Worm (Caenorhabditis elegans): ENCODE measurements around the gene jmjd-4.

jmjd-4 gene

DNA sequence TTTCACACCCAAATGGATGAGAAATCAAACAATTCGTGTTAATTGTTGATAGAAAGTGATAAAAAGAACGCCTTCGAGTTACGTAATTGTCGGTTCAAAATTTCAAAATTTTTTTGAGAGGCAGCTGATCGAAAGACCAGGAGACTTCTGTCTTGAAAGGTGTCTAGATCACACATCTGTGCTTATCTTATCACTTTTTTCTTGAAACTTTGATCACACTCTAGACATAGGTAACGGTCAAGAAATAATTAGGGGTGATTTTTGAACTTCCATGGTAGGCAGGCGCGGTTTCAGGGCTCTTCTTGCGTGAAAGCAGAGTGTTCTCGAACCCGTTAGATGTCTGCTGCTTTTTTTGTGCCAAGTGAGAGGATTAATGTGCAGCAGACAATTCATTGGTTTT lies 40.5 kb downstream of the jmjd-4 start:
- no peak for TF ChIP-seq F13C5.2 (tag; optimal IDR thresholded peaks at IDR 0.05)
- no peak for TF ChIP-seq hmbx-1 (tag; optimal IDR thresholded peaks at IDR 0.05)
- TF ChIP-seq tbx-11 (GFP tag; IDR thresholded peaks at IDR 0.05), result no peak
- TF ChIP-seq tbx-37 (GFP tag; conservative IDR thresholded peaks at IDR 0.05), result no peak
- no peak for TF ChIP-seq sea-1 (GFP tag; conservative IDR thresholded peaks at IDR 0.05)
- no peak for TF ChIP-seq B0310.2 (tag; optimal IDR thresholded peaks at IDR 0.05)
- TF ChIP-seq ama-1 (optimal IDR thresholded peaks at IDR 0.05), result no peak
- TF ChIP-seq hnd-1 (tag; optimal IDR thresholded peaks at IDR 0.05), result no peak
- no peak for TF ChIP-seq aly-1 (tag; optimal IDR thresholded peaks at IDR 0.05)
- TF ChIP-seq hmg-4 (GFP tag; optimal IDR thresholded peaks at IDR 0.05), result no peak
- no peak for TF ChIP-seq tra-4 (tag; optimal IDR thresholded peaks at IDR 0.05)
- no peak for TF ChIP-seq pes-1 (GFP tag; IDR thresholded peaks at IDR 0.05)
- TF ChIP-seq ceh-13 (GFP tag; optimal IDR thresholded peaks at IDR 0.05), result no peak
- TF ChIP-seq ceh-36 (tag; optimal IDR thresholded peaks at IDR 0.05), result no peak

DNA sequence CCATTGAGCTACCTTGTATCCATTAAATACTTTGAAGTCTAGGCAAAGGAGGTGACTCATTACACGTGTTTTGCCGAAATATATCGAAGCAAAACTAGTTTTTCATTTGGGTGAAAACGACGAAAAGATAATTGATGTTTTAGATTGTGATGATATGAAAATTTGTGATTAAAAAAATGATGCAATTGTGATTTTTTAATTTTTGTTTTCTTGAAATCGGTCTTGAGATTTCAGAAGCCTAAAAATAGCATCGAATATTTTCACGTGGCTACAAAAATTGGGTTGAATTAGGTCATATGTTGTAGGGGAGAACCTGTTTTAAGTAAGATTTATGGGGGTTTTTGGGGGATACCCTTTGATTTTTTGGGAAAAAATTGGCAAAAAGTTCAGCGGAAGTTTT lies 43.3 kb downstream of the jmjd-4 start:
- TF ChIP-seq ets-7 (tag; optimal IDR thresholded peaks at IDR 0.05), result no peak
- no peak for TF ChIP-seq B0310.2 (tag; optimal IDR thresholded peaks at IDR 0.05)
- no peak for TF ChIP-seq ceh-13 (GFP tag; optimal IDR thresholded peaks at IDR 0.05)

DNA sequence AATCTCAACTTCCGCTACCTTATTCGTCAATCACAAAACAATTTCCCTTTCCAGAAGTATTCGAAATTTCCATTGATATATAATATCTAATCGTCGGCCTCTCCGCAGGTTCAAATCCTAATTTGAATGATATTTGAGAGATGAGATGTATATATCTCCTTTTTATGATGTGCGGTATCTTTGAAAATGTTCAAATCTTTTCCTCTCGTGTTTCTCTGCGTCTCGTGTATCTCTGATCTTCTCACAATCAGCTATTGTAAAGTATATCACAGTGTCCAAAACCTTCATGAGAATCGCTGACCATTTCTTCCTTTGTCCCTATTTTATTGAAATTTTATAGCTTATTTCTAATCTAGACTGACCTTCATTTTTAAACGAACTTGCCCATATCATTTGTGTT lies 44.0 kb downstream of the jmjd-4 start:
- TF ChIP-seq ets-7 (tag; optimal IDR thresholded peaks at IDR 0.05) (no peak), ama-1 (optimal IDR thresholded peaks at IDR 0.05) (no peak), B0310.2 (tag; optimal IDR thresholded peaks at IDR 0.05) (no peak), tbx-37 (GFP tag; conservative IDR thresholded peaks at IDR 0.05) (no peak), aly-1 (tag; optimal IDR thresholded peaks at IDR 0.05) (no peak), hmg-4 (GFP tag; optimal IDR thresholded peaks at IDR 0.05) (no peak), tbx-11 (GFP tag; IDR thresholded peaks at IDR 0.05) (no peak), pes-1 (GFP tag; IDR thresholded peaks at IDR 0.05) (no peak), sea-1 (GFP tag; conservative IDR thresholded peaks at IDR 0.05) (no peak), ceh-13 (GFP tag; optimal IDR thresholded peaks at IDR 0.05) (no peak), ceh-36 (tag; optimal IDR thresholded peaks at IDR 0.05) (no peak), flt-1 (GFP tag; IDR thresholded peaks at IDR 0.05) (no peak), F13C5.2 (tag; optimal IDR thresholded peaks at IDR 0.05) (no peak), tra-4 (tag; optimal IDR thresholded peaks at IDR 0.05) (no peak), hmbx-1 (tag; optimal IDR thresholded peaks at IDR 0.05) (no peak), hnd-1 (tag; optimal IDR thresholded peaks at IDR 0.05) (no peak), scrt-1 (GFP tag; IDR thresholded peaks at IDR 0.05) (no peak)

DNA sequence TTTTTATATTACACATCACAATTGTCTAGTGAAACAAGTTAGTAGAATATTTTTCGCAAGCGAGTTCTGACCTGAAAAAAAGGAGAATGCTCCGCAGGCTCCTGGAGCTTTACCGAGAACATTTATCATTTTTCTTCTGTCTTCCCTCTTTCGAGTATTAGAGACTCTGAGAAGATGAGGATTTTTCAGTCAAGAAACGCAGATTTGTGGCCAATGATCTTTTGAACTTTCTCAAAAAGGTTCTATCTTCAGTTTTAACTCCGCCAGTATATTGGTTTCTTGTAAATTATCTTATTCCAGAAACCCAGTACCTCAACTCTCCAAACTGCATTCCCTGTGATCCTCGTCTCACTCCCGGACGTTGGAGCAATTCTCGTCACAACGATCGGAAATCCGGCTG lies 48.2 kb downstream of the jmjd-4 start, which contains the start of gene K10G9.2:
K10G9.2 (plus strand) TSS at position 301 of the 400 bp plus-strand sequence.
- TF ChIP-seq tbx-11 (GFP tag; IDR thresholded peaks at IDR 0.05) (no peak), ceh-36 (tag; optimal IDR thresholded peaks at IDR 0.05) (no peak), ceh-13 (GFP tag; optimal IDR thresholded peaks at IDR 0.05) (no peak), tbx-37 (GFP tag; conservative IDR thresholded peaks at IDR 0.05) (no peak), hnd-1 (tag; optimal IDR thresholded peaks at IDR 0.05) (no peak), aly-1 (tag; optimal IDR thresholded peaks at IDR 0.05) (no peak), hmg-4 (GFP tag; optimal IDR thresholded peaks at IDR 0.05) (no peak), flt-1 (GFP tag; IDR thresholded peaks at IDR 0.05) (no peak), ets-7 (tag; optimal IDR thresholded peaks at IDR 0.05) (no peak), B0310.2 (tag; optimal IDR thresholded peaks at IDR 0.05) (no peak), pes-1 (GFP tag; IDR thresholded peaks at IDR 0.05) (no peak), hmbx-1 (tag; optimal IDR thresholded peaks at IDR 0.05) (no peak)

DNA sequence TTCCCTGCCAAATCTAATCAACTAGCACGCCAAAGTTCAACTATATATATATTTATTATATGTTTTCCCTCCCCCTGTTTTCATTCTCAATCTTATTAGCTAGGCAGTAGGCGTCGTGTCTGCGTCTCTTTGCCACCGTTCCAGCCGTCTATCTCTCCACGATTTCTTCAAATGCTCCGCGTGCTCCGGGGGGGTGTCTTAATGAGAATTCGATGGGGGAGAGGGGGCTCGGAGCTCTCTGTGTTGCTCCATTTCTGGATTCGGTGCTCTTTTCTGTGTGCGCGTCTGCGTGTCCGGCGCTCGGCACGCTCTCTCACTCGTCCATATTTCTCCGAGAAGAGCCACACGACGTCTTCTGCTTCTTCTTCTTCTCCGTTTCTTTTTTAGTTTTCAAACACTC lies 49.6 kb downstream of the jmjd-4 start:
- TF ChIP-seq ceh-36 (tag; optimal IDR thresholded peaks at IDR 0.05), result no peak
- no peak for TF ChIP-seq B0310.2 (tag; optimal IDR thresholded peaks at IDR 0.05)
- no peak for TF ChIP-seq pes-1 (GFP tag; IDR thresholded peaks at IDR 0.05)
- TF ChIP-seq sea-1 (GFP tag; conservative IDR thresholded peaks at IDR 0.05), result no peak
- no peak for TF ChIP-seq F13C5.2 (tag; optimal IDR thresholded peaks at IDR 0.05)
- no peak for TF ChIP-seq scrt-1 (GFP tag; IDR thresholded peaks at IDR 0.05)
- no peak for TF ChIP-seq hmbx-1 (tag; optimal IDR thresholded peaks at IDR 0.05)
- no peak for TF ChIP-seq flt-1 (GFP tag; IDR thresholded peaks at IDR 0.05)
- no peak for TF ChIP-seq ama-1 (optimal IDR thresholded peaks at IDR 0.05)
- no peak for TF ChIP-seq ets-7 (tag; optimal IDR thresholded peaks at IDR 0.05)
- TF ChIP-seq ceh-13 (GFP tag; optimal IDR thresholded peaks at IDR 0.05), result no peak
- TF ChIP-seq tra-4 (tag; optimal IDR thresholded peaks at IDR 0.05), result no peak
- no peak for TF ChIP-seq tbx-11 (GFP tag; IDR thresholded peaks at IDR 0.05)
- no peak for TF ChIP-seq tbx-37 (GFP tag; conservative IDR thresholded peaks at IDR 0.05)
- no peak for TF ChIP-seq aly-1 (tag; optimal IDR thresholded peaks at IDR 0.05)
- no peak for TF ChIP-seq hmg-4 (GFP tag; optimal IDR thresholded peaks at IDR 0.05)
- no peak for TF ChIP-seq hnd-1 (tag; optimal IDR thresholded peaks at IDR 0.05)

All from whole organism, early embryonic.